Fruit fly (Drosophila melanogaster): ENCODE results near the gene asun.

DNA sequence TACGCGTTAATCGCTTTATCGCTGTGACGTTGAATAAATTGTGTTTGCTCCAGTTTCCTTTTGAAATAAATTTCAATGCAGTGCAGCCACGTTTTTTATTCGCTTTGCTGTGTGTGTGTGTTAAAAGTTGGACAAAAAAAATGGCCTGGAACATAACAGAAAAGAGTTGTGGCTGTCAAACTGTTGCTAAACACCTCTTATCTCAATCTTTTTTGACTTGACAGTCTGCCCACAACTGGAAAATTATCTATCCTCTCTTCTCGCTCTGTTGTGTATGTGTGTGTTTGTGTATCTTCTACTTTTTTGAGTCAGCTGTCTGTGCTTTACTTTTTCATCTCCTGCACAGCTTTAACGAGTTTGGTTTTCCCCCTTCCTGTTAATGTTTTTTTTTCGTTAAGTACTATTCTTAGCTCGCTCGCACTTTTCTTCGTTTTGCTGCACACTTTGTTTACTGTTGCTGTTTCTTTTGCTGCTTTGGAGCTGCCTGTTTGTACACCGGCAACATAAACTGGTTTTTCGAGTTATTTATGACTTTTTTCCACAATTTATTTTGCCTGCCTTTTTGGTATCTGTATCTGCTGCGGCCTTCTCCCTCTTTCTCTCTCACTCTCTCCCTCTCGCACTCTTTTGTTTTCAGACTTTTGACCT, 17.1 kb downstream of the asun start:
- TF ChIP-seq CTCF (optimal IDR thresholded peaks at IDR 0.05) (no peak), CG8478 (optimal IDR thresholded peaks at IDR 0.05) (no peak)
